Fruit fly (Drosophila melanogaster): Measurements from ENCODE around the gene Osi16.

- TF ChIP-seq Myc (optimal IDR thresholded peaks at IDR 0.05) (no peak), Sin3A (optimal IDR thresholded peaks at IDR 0.05) (no peak), psq (optimal IDR thresholded peaks at IDR 0.05) (no peak)
Measured at dm6 chr3R:6352893-6353623, 48.0 kb downstream of the Osi16 start.
